Fruit fly (Drosophila melanogaster): ENCODE results near the gene CG4757.
A peak's percentile ranks its signal among the peaks of the same experiment; 100 is the strongest.

- TF ChIP-seq CTCF (optimal IDR thresholded peaks at IDR 0.05) (peak; percentile 31 to 42), CG8478 (optimal IDR thresholded peaks at IDR 0.05) (no peak)
These were observed 50.5 kb downstream of the CG4757 start for dm6 chr3R:11211291-11212061.
